Worm (Caenorhabditis elegans) whole organism, L1 larva: ENCODE data around the gene ubc-13.

Source experiments
- fkh-10 ChIP-seq: sonication (generic microtip); optimal IDR thresholded peaks from 2 replicates; lab custom pipeline; 2017; ENCODE audit warnings: missing biosample characterization, missing genetic modification reagents, missing genetic modification characterization
- snpc-4 ChIP-seq: fragments of 150-350 bp; optimal IDR thresholded peaks from 2 replicates; lab custom pipeline; 2014; ENCODE audit warnings: missing biosample characterization, missing genetic modification characterization

DNA sequence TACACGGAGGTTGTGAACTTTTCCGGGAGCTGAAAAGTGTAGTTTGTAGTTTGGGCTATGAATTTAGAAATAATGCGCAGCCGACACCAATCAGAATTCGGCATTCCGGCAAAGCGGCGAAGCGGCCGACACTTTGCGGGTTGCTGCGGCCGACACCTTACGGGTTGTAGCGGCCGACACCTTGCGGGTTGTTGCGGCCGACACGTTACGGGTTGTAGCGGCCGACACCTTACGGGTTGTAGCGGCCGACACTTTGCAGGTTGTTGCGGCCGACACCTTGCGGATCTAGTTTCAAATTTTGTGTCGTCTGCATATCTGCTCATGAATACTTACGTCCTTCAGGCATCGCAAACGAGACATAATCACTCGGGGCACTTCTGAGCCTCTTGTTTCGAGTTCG, 41.4 kb upstream of the ubc-13 start:
- no peak for TF ChIP-seq snpc-4
- no peak for TF ChIP-seq fkh-10 (GFP tag; lab: Kevin White, UChicago)
